Fruit fly (Drosophila melanogaster): ENCODE measurements around the gene CG34012.

The CG34012 gene

DNA sequence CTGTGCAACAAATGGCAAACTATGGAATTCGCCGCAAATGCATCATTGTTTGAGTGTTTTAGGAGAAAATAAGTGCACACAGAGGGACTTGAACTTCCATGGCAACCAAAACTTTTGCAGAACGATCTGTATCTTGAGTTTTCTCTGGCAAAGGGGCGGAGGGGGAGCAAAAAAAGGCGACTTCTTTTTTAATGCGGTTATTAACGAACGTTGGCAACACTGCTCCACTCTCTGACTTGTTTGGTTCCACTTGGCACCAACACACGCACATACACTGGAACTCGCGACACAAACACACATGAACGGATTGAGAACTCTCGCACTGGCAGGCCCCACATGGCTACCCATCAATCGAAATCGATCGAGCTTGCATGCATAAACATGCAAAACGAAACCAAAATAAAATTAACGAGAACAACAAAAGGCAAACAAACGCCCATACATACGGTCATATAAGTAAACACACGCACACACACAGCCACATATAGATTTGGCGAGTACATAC, 10.1 kb upstream of the CG34012 start (continued):
- TF ChIP-seq Mad (GFP tag; optimal IDR thresholded peaks at IDR 0.05) (no peak), CG2889 (GFP tag; IDR thresholded peaks at IDR 0.05) (no peak), CG7786 (GFP tag; optimal IDR thresholded peaks at IDR 0.05) (no peak), Rfx (GFP tag; IDR thresholded peaks at IDR 0.05) (peak; percentile 63), br (optimal IDR thresholded peaks at IDR 0.05) (no peak), ap (GFP tag; IDR thresholded peaks at IDR 0.05) (no peak), seq (GFP tag; IDR thresholded peaks at IDR 0.05) (no peak), Ada2b (GFP tag; IDR thresholded peaks at IDR 0.05) (no peak), Nf-YB (GFP tag; optimal IDR thresholded peaks at IDR 0.05) (no peak), Dfd (GFP tag; optimal IDR thresholded peaks at IDR 0.05) (no peak), CG17568 (GFP tag; optimal IDR thresholded peaks at IDR 0.05) (peak; percentile 61), Hsf (GFP tag; optimal IDR thresholded peaks at IDR 0.05) (no peak), CG9876 (GFP tag; optimal IDR thresholded peaks at IDR 0.05) (no peak), Xrp1 (GFP tag; IDR thresholded peaks at IDR 0.05) (no peak), eve (GFP tag; optimal IDR thresholded peaks at IDR 0.05) (no peak), CG17328 (GFP tag; IDR thresholded peaks at IDR 0.05) (no peak), lov (optimal IDR thresholded peaks at IDR 0.05) (no peak), lov (GFP tag; IDR thresholded peaks at IDR 0.05) (peak; percentile 35; the same call in 1 of the 3 replicates), CG7928 (GFP tag; optimal IDR thresholded peaks at IDR 0.05) (no peak), CG9437 (GFP tag; optimal IDR thresholded peaks at IDR 0.05) (no peak), phol (tag; optimal IDR thresholded peaks at IDR 0.05) (no peak), Meics (GFP tag; optimal IDR thresholded peaks at IDR 0.05) (no peak), nau (GFP tag; optimal IDR thresholded peaks at IDR 0.05) (no peak), gt (GFP tag; IDR thresholded peaks at IDR 0.05) (no peak), CG2678 (tag; optimal IDR thresholded peaks at IDR 0.05) (no peak), chif (GFP tag; optimal IDR thresholded peaks at IDR 0.05) (no peak), chn (GFP tag; optimal IDR thresholded peaks at IDR 0.05) (peak; percentile 33), CG31441 (GFP tag; IDR thresholded peaks at IDR 0.05) (no peak), CG4404 (GFP tag; IDR thresholded peaks at IDR 0.05) (0 out of 2 replicates have a peak, but pooled peaks have one; percentile 10), vnd (GFP tag; IDR thresholded peaks at IDR 0.05; ENCODE audit: partially characterized antibody) (no peak), HmgD (GFP tag; optimal IDR thresholded peaks at IDR 0.05) (no peak), disco-r (GFP tag; optimal IDR thresholded peaks at IDR 0.05) (no peak), Dek (tag; optimal IDR thresholded peaks at IDR 0.05) (no peak), pfk (GFP tag; optimal IDR thresholded peaks at IDR 0.05) (no peak), Ptx1 (GFP tag; IDR thresholded peaks at IDR 0.05) (0 out of 2 replicates have a peak, but pooled peaks have one; percentile 24), CG6765 (GFP tag; optimal IDR thresholded peaks at IDR 0.05) (no peak), CG10366 (GFP tag; IDR thresholded peaks at IDR 0.05) (peak; percentile 43; the same call in 1 of the 2 replicates), usp (GFP tag; optimal IDR thresholded peaks at IDR 0.05) (no peak), tgo (GFP tag; IDR thresholded peaks at IDR 0.05) (peak; percentile 23; the same call in 1 of the 3 replicates), ken (GFP tag; IDR thresholded peaks at IDR 0.05) (0 out of 3 replicates have a peak, but pooled peaks have one; percentile 25), btn (GFP tag; optimal IDR thresholded peaks at IDR 0.05) (no peak), CG4820 (GFP tag; optimal IDR thresholded peaks at IDR 0.05) (no peak), odd (GFP tag; optimal IDR thresholded peaks at IDR 0.05) (no peak), sc (optimal IDR thresholded peaks at IDR 0.05) (no peak), sc (GFP tag; optimal IDR thresholded peaks at IDR 0.05) (no peak), zfh1 (GFP tag; IDR thresholded peaks at IDR 0.05) (no peak), gcm (GFP tag; optimal IDR thresholded peaks at IDR 0.05) (no peak), wor (GFP tag; IDR thresholded peaks at IDR 0.05) (no peak), dm (GFP tag; optimal IDR thresholded peaks at IDR 0.05) (no peak), jigr1 (GFP tag; IDR thresholded peaks at IDR 0.05) (no peak), Sry-β (GFP tag; optimal IDR thresholded peaks at IDR 0.05) (no peak), CG7745 (tag; optimal IDR thresholded peaks at IDR 0.05) (no peak), chm (GFP tag; IDR thresholded peaks at IDR 0.05) (no peak; the same call in 1 of the 2 replicates)
